Worm (Caenorhabditis elegans) whole organism, midembryonic: Measurements from ENCODE around the gene F20D12.7.

Experiments used
- T22C8.4 ChIP-seq: fragments of 200-800 bp; sonication (Bioruptor generic); IDR thresholded peaks from 2 replicates; pipeline ENCODE4 v1.3.6; 2022; ENCODE audit warnings: missing genetic modification characterization, missing compliant biosample characterization
- flt-1 ChIP-seq: fragments of 200-800 bp; sonication (Bioruptor generic); IDR thresholded peaks from 2 replicates; pipeline ENCODE4 v1.3.6; 2022; ENCODE audit warnings: missing genetic modification characterization, missing compliant biosample characterization
- klf-2 ChIP-seq: fragments of 200-800 bp; sonication (Bioruptor generic); conservative IDR thresholded peaks from 2 replicates; pipeline ENCODE4 v1.3.6; 2022; ENCODE audit warnings: missing genetic modification reagents, missing genetic modification characterization, missing compliant biosample characterization
- ztf-29 ChIP-seq: fragments of 200-800 bp; sonication (Bioruptor generic); IDR thresholded peaks from 2 replicates; pipeline ENCODE4 v1.3.6; 2022; ENCODE audit warnings: missing genetic modification reagents, missing genetic modification characterization, missing compliant biosample characterization

DNA sequence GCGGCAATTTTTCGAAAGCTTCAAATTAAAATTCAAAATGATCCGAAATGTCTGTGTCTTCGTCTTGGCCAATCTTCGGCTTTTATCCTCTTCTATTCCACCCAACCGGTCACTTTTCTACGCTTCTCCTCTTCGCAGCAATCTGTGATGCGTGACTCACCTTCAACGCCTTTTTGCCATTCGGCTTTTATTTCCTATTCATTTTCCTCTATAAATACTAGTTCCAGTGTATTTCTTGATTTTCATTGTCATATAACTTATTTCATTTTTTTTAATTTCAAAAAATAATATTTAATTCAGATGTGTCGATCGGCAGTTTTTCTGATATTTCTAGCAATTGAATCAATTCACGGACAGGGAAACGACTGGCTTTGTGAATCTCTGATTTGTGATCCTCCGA is 18.6 kb downstream of the F20D12.7 start, which contains the start of gene C49H3.16:
- no peak for TF ChIP-seq ztf-29
- TF ChIP-seq klf-2 (GFP tag; lab: Robert Waterston, UW) = no peak
- TF ChIP-seq T22C8.4 = no peak
- no peak for TF ChIP-seq flt-1
